Worm (Caenorhabditis elegans) whole organism, late embryonic: ENCODE data around the gene ztf-17.

Experiments
- C38D4.7 ChIP-seq: fragments of 200-800 bp; sonication (Bioruptor generic); optimal IDR thresholded peaks from 2 replicates; lab custom pipeline; 2018; ENCODE audit warnings: mild to moderate bottlenecking, missing genetic modification characterization, moderate library complexity, missing compliant biosample characterization
- K09A11.1 ChIP-seq: sonication (generic microtip); optimal IDR thresholded peaks from 2 replicates; lab custom pipeline; 2017; ENCODE audit warnings: antibody characterized with exemption, mild to moderate bottlenecking, missing genetic modification characterization, missing compliant biosample characterization; ENCODE audit not compliant: insufficient read depth
- ahr-1 ChIP-seq: sonication (generic microtip); optimal IDR thresholded peaks from 2 replicates; lab custom pipeline; 2016; ENCODE audit warnings: missing genetic modification characterization, missing compliant biosample characterization
- ama-1 ChIP-seq: fragments of 150-350 bp; optimal IDR thresholded peaks from 2 replicates; lab custom pipeline; 2014
- ceh-19 ChIP-seq: fragments of 200-800 bp; sonication (Bioruptor generic); optimal IDR thresholded peaks from 2 replicates; lab custom pipeline; 2018; ENCODE audit warnings: mild to moderate bottlenecking, missing genetic modification characterization, missing compliant biosample characterization
- ceh-2 ChIP-seq: sonication (generic microtip); optimal IDR thresholded peaks from 2 replicates; lab custom pipeline; 2016; ENCODE audit warnings: missing genotype, missing genetic modification characterization, missing compliant biosample characterization
- ceh-22 ChIP-seq: sonication (generic microtip); optimal IDR thresholded peaks from 2 replicates; lab custom pipeline; 2017; ENCODE audit warnings: missing biosample characterization, missing genetic modification characterization
- ceh-31 ChIP-seq: sonication (generic microtip); optimal IDR thresholded peaks from 2 replicates; lab custom pipeline; 2016; ENCODE audit warnings: missing genetic modification characterization, missing compliant biosample characterization
- ceh-34 ChIP-seq: sonication (generic microtip); optimal IDR thresholded peaks from 2 replicates; lab custom pipeline; 2016; ENCODE audit warnings: mild to moderate bottlenecking, missing genetic modification characterization, missing compliant biosample characterization
- ceh-48 ChIP-seq: sonication (generic microtip); optimal IDR thresholded peaks from 2 replicates; lab custom pipeline; 2016; ENCODE audit warnings: missing genetic modification characterization, inconsistent platforms, missing compliant biosample characterization
- ceh-6 ChIP-seq: fragments of 200-800 bp; sonication (Bioruptor generic); optimal IDR thresholded peaks from 2 replicates; lab custom pipeline; 2018; ENCODE audit warnings: mild to moderate bottlenecking, missing genetic modification characterization, missing compliant biosample characterization
- ceh-9 ChIP-seq: sonication (generic microtip); optimal IDR thresholded peaks from 2 replicates; lab custom pipeline; 2016; ENCODE audit warnings: mild to moderate bottlenecking, missing genetic modification characterization, inconsistent platforms, missing compliant biosample characterization
- elt-2 ChIP-seq: sonication (generic microtip); optimal IDR thresholded peaks from 2 replicates; lab custom pipeline; 2016; ENCODE audit warnings: missing genetic modification reagents, missing genetic modification characterization, missing compliant biosample characterization
- elt-4 ChIP-seq: sonication (generic microtip); optimal IDR thresholded peaks from 2 replicates; lab custom pipeline; 2016; ENCODE audit warnings: missing genetic modification characterization, missing compliant biosample characterization
- fkh-10 ChIP-seq: fragments of 150-350 bp; optimal IDR thresholded peaks from 2 replicates; lab custom pipeline; 2014; ENCODE audit warnings: missing biosample characterization, missing genetic modification reagents, missing genetic modification characterization
- fkh-6 ChIP-seq: sonication (generic microtip); optimal IDR thresholded peaks from 2 replicates; lab custom pipeline; 2016; ENCODE audit warnings: missing genetic modification characterization, missing compliant biosample characterization
- hlh-6 ChIP-seq: sonication (generic microtip); optimal IDR thresholded peaks from 2 replicates; lab custom pipeline; 2016; ENCODE audit warnings: missing genotype, missing genetic modification characterization, missing compliant biosample characterization
- hlh-8 ChIP-seq: sonication (generic microtip); optimal IDR thresholded peaks from 2 replicates; lab custom pipeline; 2016; ENCODE audit warnings: missing genotype, missing genetic modification characterization, missing compliant biosample characterization
- lim-6 ChIP-seq: sonication (generic microtip); optimal IDR thresholded peaks from 2 replicates; lab custom pipeline; 2016; ENCODE audit warnings: missing genetic modification characterization, missing compliant biosample characterization
- mec-3 ChIP-seq: sonication (generic microtip); optimal IDR thresholded peaks from 2 replicates; lab custom pipeline; 2016; ENCODE audit warnings: borderline replicate concordance, missing genetic modification characterization, missing compliant biosample characterization
- nfya-1 ChIP-seq: sonication (generic microtip); optimal IDR thresholded peaks from 2 replicates; lab custom pipeline; 2017; ENCODE audit warnings: missing genetic modification characterization, mild to moderate bottlenecking, missing compliant biosample characterization, antibody characterized with exemption, moderate library complexity
- nhr-11 ChIP-seq: fragments of 150-350 bp; optimal IDR thresholded peaks from 2 replicates; lab custom pipeline; 2014; ENCODE audit warnings: missing biosample characterization, missing genetic modification characterization
- nhr-232 ChIP-seq: sonication (generic microtip); optimal IDR thresholded peaks from 2 replicates; lab custom pipeline; 2016; ENCODE audit warnings: missing genetic modification characterization, missing compliant biosample characterization
- npax-4 ChIP-seq: sonication (generic microtip); optimal IDR thresholded peaks from 2 replicates; lab custom pipeline; 2016; ENCODE audit warnings: missing genetic modification characterization, missing compliant biosample characterization
- pax-1 ChIP-seq: fragments of 150-350 bp; optimal IDR thresholded peaks from 2 replicates; lab custom pipeline; 2014; ENCODE audit warnings: missing biosample characterization, missing genetic modification characterization
- ref-2 ChIP-seq: sonication (generic microtip); optimal IDR thresholded peaks from 2 replicates; lab custom pipeline; 2016; ENCODE audit warnings: missing genetic modification characterization, missing compliant biosample characterization
- sox-4 ChIP-seq: sonication (generic microtip); optimal IDR thresholded peaks from 2 replicates; lab custom pipeline; 2017; ENCODE audit warnings: mild to moderate bottlenecking, missing genetic modification characterization, inconsistent platforms, missing compliant biosample characterization
- syd-9 ChIP-seq: sonication (generic microtip); optimal IDR thresholded peaks from 2 replicates; lab custom pipeline; 2016; ENCODE audit warnings: mild to moderate bottlenecking, missing genetic modification characterization, moderate library complexity, missing compliant biosample characterization
- tbx-2 ChIP-seq: sonication (generic microtip); optimal IDR thresholded peaks from 2 replicates; lab custom pipeline; 2016; ENCODE audit warnings: missing genetic modification characterization, missing compliant biosample characterization
- ttx-3 ChIP-seq: sonication (generic microtip); optimal IDR thresholded peaks from 2 replicates; lab custom pipeline; 2016; ENCODE audit warnings: missing genetic modification reagents, missing genetic modification characterization, missing compliant biosample characterization
- unc-3 ChIP-seq, 2 experiments: fragments of 200-800 bp in 1 of 2; sonication (Bioruptor generic) in 1 of 2; sonication (generic microtip) in 1 of 2; conservative IDR thresholded peaks in 1 of 2; optimal IDR thresholded peaks in 1 of 2; 2 replicates each; pipeline versions ENCODE4 v1.3.6 to Lab custom; 2016 to 2022; ENCODE audit warnings: missing compliant biosample characterization in 2 of 2, missing genetic modification characterization in 2 of 2, missing genetic modification reagents in 1 of 2
- unc-55 ChIP-seq: sonication (generic microtip); optimal IDR thresholded peaks from 2 replicates; lab custom pipeline; 2017; ENCODE audit warnings: missing biosample characterization, missing genetic modification reagents, missing genetic modification characterization

Gene ztf-17

DNA sequence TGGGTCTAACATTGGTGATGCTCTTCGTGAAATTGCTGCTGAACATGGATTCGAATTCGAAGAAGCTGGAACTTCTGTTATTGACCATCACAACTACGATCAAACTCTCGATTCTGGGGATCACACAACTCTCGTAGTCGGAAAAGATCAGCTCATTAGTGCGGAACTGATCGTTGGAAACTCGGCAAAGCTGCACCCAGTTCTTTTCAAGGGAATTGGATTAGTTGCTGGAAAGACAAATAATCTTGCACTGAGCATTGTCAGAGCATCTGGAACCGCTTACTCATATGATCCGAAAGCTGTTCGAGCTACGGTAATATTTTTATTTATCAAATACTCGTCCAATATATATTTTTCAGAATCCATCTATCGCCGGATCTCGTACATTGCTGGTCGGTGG lies 5.1 kb downstream of the ztf-17 start:
- TF ChIP-seq fkh-6 (tag; lab: Kevin White, UChicago) (no peak), ama-1 (lab: Kevin White, UChicago) (no peak), ceh-22 (no peak), hlh-8 (tag; lab: Kevin White, UChicago) (no peak), ceh-34 (no peak), pax-1 (no peak), elt-4 (tag; lab: Kevin White, UChicago) (no peak), nhr-11 (tag; lab: Kevin White, UChicago) (no peak), fkh-10 (GFP tag; lab: Kevin White, UChicago) (no peak), C38D4.7 (no peak), ceh-19 (GFP tag; lab: Kevin White, UChicago) (no peak), sox-4 (tag; lab: Kevin White, UChicago) (no peak), ref-2 (tag; lab: Kevin White, UChicago) (no peak), ceh-6 (no peak), ttx-3 (no peak), nhr-232 (no peak), K09A11.1 (tag; lab: Kevin White, UChicago) (no peak)

DNA sequence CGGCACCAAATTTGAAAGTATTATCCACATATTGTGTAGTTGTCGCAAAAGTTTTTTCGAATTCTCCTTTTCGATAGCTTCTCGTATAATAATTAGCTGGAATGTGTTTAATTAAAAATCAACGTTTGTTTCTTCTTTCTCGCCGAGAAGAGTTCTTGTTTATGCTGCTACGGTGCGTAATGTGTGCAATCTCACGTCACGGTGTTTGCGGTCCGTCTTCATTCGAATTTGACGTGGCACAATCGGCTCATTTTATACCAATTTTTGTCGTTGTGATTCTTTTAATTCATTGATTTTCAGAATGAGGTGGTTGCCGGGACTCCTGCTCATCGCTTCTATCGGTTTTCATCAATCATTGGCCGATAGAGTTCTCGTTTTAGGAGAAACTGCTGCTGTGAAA lies 5.8 kb downstream of the ztf-17 start, which contains the start of gene ostb-1:
Gene ostb-1 (plus strand): TSS at position 301 of the 400 bp plus-strand sequence.
- TF ChIP-seq elt-2 (tag; lab: Kevin White, UChicago) (peak; percentile 15), nfya-1 (tag; lab: Kevin White, UChicago) (peak; percentile 12), ceh-9 (tag; lab: Kevin White, UChicago) (no peak)

DNA sequence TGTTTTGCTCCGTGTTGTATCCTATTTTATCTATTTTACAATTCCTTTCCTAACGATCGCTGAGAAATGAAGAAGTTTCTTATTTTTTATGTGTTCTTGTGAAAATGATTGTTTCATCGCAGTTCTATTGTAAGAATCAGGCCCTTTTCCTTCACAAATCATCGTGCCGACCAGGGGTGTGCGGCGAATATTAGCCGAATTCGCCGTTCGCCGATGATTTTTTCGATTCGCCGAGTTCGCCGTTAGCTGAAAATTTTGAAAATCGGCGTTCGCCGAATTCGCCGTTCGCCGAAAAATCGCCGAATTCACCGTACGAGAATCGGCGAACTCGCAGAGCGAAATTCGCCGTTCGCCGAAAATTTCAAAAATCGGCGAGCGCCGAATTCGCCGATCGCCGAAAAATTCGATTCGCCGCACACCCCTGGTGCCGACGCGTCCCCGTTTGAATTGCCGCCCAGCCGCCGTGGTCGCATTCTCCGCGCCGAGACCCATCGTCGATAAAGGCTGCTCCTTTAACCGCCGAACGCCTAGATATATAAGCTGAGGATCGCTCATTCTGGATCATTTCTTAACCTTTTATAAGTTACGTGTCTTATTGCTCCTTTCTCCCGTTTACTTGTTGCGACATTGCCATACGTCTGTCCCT lies 6.4 kb downstream of the ztf-17 start:
- peak; percentile 29 for TF ChIP-seq K09A11.1 (tag; lab: Kevin White, UChicago)
- TF ChIP-seq npax-4 (tag; lab: Kevin White, UChicago) = no peak
- no peak for TF ChIP-seq mec-3 (tag; lab: Kevin White, UChicago)
- TF ChIP-seq hlh-6 (tag; lab: Kevin White, UChicago) = no peak
- TF ChIP-seq ceh-9 (tag; lab: Kevin White, UChicago) = no peak

DNA sequence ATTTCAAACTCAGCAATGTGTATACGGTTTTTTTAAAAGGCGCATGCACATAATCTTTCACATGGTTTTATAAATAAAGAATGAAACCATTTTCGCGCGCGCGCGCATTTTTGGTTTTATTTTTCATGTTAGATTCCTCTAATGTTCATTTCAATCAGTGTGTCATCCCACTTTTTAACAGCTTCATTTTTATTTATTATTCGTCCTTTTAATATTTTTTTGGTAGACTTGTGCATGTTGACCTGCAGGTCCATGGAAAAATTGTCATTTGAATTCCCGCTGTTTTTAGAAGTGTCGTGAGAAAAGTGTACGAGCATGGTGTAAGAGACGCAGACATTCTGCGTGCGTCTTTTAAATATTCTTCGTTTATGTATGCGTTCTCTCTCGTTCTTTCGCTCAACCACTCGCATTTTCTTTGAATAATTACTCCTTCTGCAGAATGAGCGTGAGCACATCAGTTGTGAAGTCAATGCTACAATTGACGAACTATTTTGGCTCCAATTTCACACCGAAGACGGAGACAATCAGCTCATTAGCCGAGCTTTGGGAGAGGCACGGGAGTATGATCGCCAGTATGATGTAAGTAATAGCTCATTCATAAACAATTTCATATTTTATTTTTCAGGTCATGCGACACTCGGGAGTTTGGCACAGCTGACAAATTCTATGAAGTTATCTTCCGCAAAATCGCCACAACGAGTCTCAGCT lies 9.6 kb downstream of the ztf-17 start, which contains the start of gene lin-5:
Gene lin-5 (plus strand): TSS at position 354 of the 708 bp plus-strand sequence.
- TF ChIP-seq elt-2 (tag; lab: Kevin White, UChicago) = no peak
- TF ChIP-seq ceh-34 = peak; percentile 36
- no peak for TF ChIP-seq unc-3 (GFP tag; conservative IDR thresholded peaks at IDR 0.05; lab: Robert Waterston, UW)
- TF ChIP-seq unc-3 (tag; optimal IDR thresholded peaks at IDR 0.05; lab: Kevin White, UChicago) = no peak
- peak; percentile 36 for TF ChIP-seq ref-2 (tag; lab: Kevin White, UChicago)
- TF ChIP-seq ceh-31 (tag; lab: Kevin White, UChicago) = peak; percentile 68
- peak; percentile 30 for TF ChIP-seq unc-55
- TF ChIP-seq tbx-2 = peak; percentile 24
- peak; percentile 40 for TF ChIP-seq nfya-1 (tag; lab: Kevin White, UChicago)
- TF ChIP-seq ahr-1 (tag; lab: Kevin White, UChicago) = no peak
- TF ChIP-seq C38D4.7 = no peak

DNA sequence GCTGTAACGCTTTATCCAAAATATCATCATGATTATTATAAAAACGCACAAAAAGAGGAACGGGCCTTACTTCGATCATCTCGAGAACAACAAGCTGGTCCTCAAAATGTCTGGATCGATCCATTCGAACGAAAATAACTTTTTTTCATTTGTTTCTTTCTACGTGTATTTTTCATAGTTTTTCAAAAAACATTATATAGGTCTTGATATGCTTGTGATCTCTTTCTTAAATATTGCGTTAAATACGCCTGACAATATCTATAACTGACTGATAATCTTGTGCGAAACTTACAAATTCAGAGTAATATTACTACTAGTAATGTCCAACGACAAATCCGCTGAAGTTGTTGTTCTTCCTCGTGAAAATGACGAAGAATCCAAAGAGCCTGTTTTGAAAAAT lies 11.9 kb downstream of the ztf-17 start, which contains the start of gene sds-22:
Gene sds-22 (plus strand): TSS at position 301 of the 400 bp plus-strand sequence.
- no peak for TF ChIP-seq syd-9 (tag; lab: Kevin White, UChicago)
- no peak for TF ChIP-seq ceh-48 (tag; lab: Kevin White, UChicago)
- TF ChIP-seq unc-55 = no peak
- no peak for TF ChIP-seq ceh-2 (tag; lab: Kevin White, UChicago)
- no peak for TF ChIP-seq elt-4 (tag; lab: Kevin White, UChicago)
- no peak for TF ChIP-seq lim-6 (tag; lab: Kevin White, UChicago)
- TF ChIP-seq, all 69 proteins: peak for 0
